Worm (Caenorhabditis elegans) whole organism, L1 larva: Measurements from ENCODE around the gene tag-281.

ENCODE experiments used
- C04F5.9 ChIP-seq: sonication (generic microtip); optimal IDR thresholded peaks from 2 replicates; lab custom pipeline; 2016; ENCODE audit warnings: missing genetic modification characterization, missing compliant biosample characterization
- C16A3.4 ChIP-seq: fragments of 150-350 bp; optimal IDR thresholded peaks from 2 replicates; lab custom pipeline; 2014; ENCODE audit warnings: missing biosample characterization, missing genetic modification characterization
- C34B4.2 ChIP-seq: sonication (generic microtip); optimal IDR thresholded peaks from 2 replicates; lab custom pipeline; 2017; ENCODE audit warnings: mild to moderate bottlenecking, missing genetic modification characterization, missing compliant biosample characterization
- F16B12.6 ChIP-seq: fragments of 150-350 bp; optimal IDR thresholded peaks from 2 replicates; lab custom pipeline; 2014; ENCODE audit warnings: missing biosample characterization, missing genetic modification characterization
- alr-1 ChIP-seq: fragments of 200-800 bp; sonication (Bioruptor generic); optimal IDR thresholded peaks from 2 replicates; lab custom pipeline; 2018; ENCODE audit warnings: borderline replicate concordance, mild to moderate bottlenecking, missing genetic modification characterization, missing compliant biosample characterization
- ama-1 ChIP-seq: fragments of 150-350 bp; optimal IDR thresholded peaks from 2 replicates; lab custom pipeline; 2014
- ceh-88 ChIP-seq: fragments of 200-800 bp; sonication (Bioruptor generic); IDR thresholded peaks from 2 replicates; pipeline ENCODE4 v1.3.6; 2022; ENCODE audit warnings: missing genetic modification characterization, missing compliant biosample characterization
- ceh-90 ChIP-seq: sonication (generic microtip); optimal IDR thresholded peaks from 2 replicates; lab custom pipeline; 2016; ENCODE audit warnings: missing genetic modification characterization, missing compliant biosample characterization
- dpl-1 ChIP-seq, 3 experiments: fragments of 150-350 bp in 2 of 3; sonication (generic microtip) in 1 of 3; optimal IDR thresholded peaks; 2 replicates each; lab custom pipeline; 2014 to 2017; ENCODE audit warnings: missing biosample characterization in 3 of 3, missing genetic modification characterization in 3 of 3, missing genetic modification reagents in 3 of 3
- dsc-1 ChIP-seq: sonication (generic microtip); optimal IDR thresholded peaks from 2 replicates; lab custom pipeline; 2016; ENCODE audit warnings: mild to moderate bottlenecking, missing genetic modification characterization, missing compliant biosample characterization
- efl-1 ChIP-seq, 4 experiments: fragments of 150-350 bp; optimal IDR thresholded peaks in 3 of 4; peaks in 1 of 4; 1 replicate in 1 of 4; 2 replicates in 3 of 4; lab custom pipeline; 2014; ENCODE audit warnings: missing biosample characterization in 2 of 4, missing genetic modification characterization in 2 of 4, missing genetic modification reagents in 2 of 4
- efl-3 ChIP-seq: fragments of 200-800 bp; sonication (Bioruptor generic); optimal IDR thresholded peaks from 2 replicates; lab custom pipeline; 2018; ENCODE audit warnings: mild to moderate bottlenecking, missing genetic modification characterization, missing compliant biosample characterization
- egl-27 ChIP-seq, 2 experiments: fragments of 150-350 bp in 1 of 2; sonication (generic microtip); optimal IDR thresholded peaks; 3 replicates each; lab custom pipeline; 2017 to 2018; ENCODE audit warnings: missing biosample characterization in 2 of 2, missing genetic modification characterization in 2 of 2, missing genetic modification reagents in 2 of 2
- elt-3 ChIP-seq, 6 experiments: fragments of 150-350 bp in 1 of 6; sonication (generic microtip); optimal IDR thresholded peaks; 2 replicates each; lab custom pipeline; 2017 to 2018; ENCODE audit warnings: missing biosample characterization in 6 of 6, missing genetic modification characterization in 6 of 6, inconsistent platforms in 1 of 6
- fkh-10 ChIP-seq: sonication (generic microtip); optimal IDR thresholded peaks from 2 replicates; lab custom pipeline; 2017; ENCODE audit warnings: missing biosample characterization, missing genetic modification reagents, missing genetic modification characterization
- fkh-4 ChIP-seq: sonication (generic microtip); optimal IDR thresholded peaks from 2 replicates; lab custom pipeline; 2016; ENCODE audit warnings: missing compliant biosample characterization, missing genetic modification characterization, borderline replicate concordance
- fos-1 ChIP-seq: fragments of 150-350 bp; optimal IDR thresholded peaks from 2 replicates; lab custom pipeline; 2014; ENCODE audit warnings: missing biosample characterization, missing genetic modification characterization
- hlh-4 ChIP-seq: sonication (generic microtip); optimal IDR thresholded peaks from 2 replicates; lab custom pipeline; 2016; ENCODE audit warnings: mild to moderate bottlenecking, missing genetic modification characterization, missing compliant biosample characterization
- hpl-2 ChIP-seq: fragments of 150-350 bp; optimal IDR thresholded peaks from 2 replicates; lab custom pipeline; 2014; ENCODE audit warnings: missing biosample characterization, missing genetic modification reagents, missing genetic modification characterization
- irx-1 ChIP-seq: sonication (generic microtip); optimal IDR thresholded peaks from 2 replicates; lab custom pipeline; 2016; ENCODE audit warnings: missing genetic modification characterization, missing compliant biosample characterization
- jun-1 ChIP-seq: fragments of 150-350 bp; optimal IDR thresholded peaks from 2 replicates; lab custom pipeline; 2014; ENCODE audit warnings: missing biosample characterization, missing genetic modification reagents, missing genetic modification characterization
- lir-3 ChIP-seq: sonication (generic microtip); optimal IDR thresholded peaks from 2 replicates; lab custom pipeline; 2016; ENCODE audit warnings: mild to moderate bottlenecking, missing genetic modification characterization, moderate library complexity, missing compliant biosample characterization; ENCODE audit not compliant: poor library complexity
- lsy-2 ChIP-seq, 2 experiments: fragments of 150-350 bp; optimal IDR thresholded peaks; 2 replicates each; lab custom pipeline; 2014; ENCODE audit warnings: missing biosample characterization in 2 of 2, missing genetic modification characterization in 2 of 2
- mdl-1 ChIP-seq, 2 experiments: fragments of 150-350 bp; optimal IDR thresholded peaks; 2 replicates each; lab custom pipeline; 2014 to 2017; ENCODE audit warnings: missing biosample characterization in 2 of 2, missing genetic modification characterization in 2 of 2, inconsistent platforms in 1 of 2
- mep-1 ChIP-seq: fragments of 150-350 bp; optimal IDR thresholded peaks from 2 replicates; lab custom pipeline; 2014; ENCODE audit warnings: missing biosample characterization, missing genetic modification characterization
- nhr-19 ChIP-seq: fragments of 200-800 bp; sonication (Bioruptor generic); conservative IDR thresholded peaks from 2 replicates; pipeline ENCODE4 v1.3.6; 2022; ENCODE audit warnings: missing genetic modification characterization, missing compliant biosample characterization
- nhr-20 ChIP-seq: sonication (generic microtip); optimal IDR thresholded peaks from 2 replicates; lab custom pipeline; 2016; ENCODE audit warnings: mild to moderate bottlenecking, missing genetic modification characterization, missing compliant biosample characterization
- nhr-237 ChIP-seq: fragments of 150-350 bp; optimal IDR thresholded peaks from 2 replicates; lab custom pipeline; 2014; ENCODE audit warnings: missing biosample characterization, missing genetic modification characterization
- nhr-28 ChIP-seq: fragments of 150-350 bp; optimal IDR thresholded peaks from 2 replicates; lab custom pipeline; 2014; ENCODE audit warnings: missing biosample characterization, missing genetic modification characterization
- nhr-47 ChIP-seq: sonication (generic microtip); optimal IDR thresholded peaks from 2 replicates; lab custom pipeline; 2016; ENCODE audit warnings: mild to moderate bottlenecking, missing genetic modification characterization, moderate library complexity, missing compliant biosample characterization
- nhr-76 ChIP-seq: sonication (generic microtip); optimal IDR thresholded peaks from 2 replicates; lab custom pipeline; 2017; ENCODE audit warnings: missing biosample characterization, missing genetic modification characterization
- nhr-90 ChIP-seq: sonication (generic microtip); optimal IDR thresholded peaks from 2 replicates; lab custom pipeline; 2016; ENCODE audit warnings: mild to moderate bottlenecking, missing genetic modification characterization, missing compliant biosample characterization; ENCODE audit not compliant: poor library complexity
- snpc-4 ChIP-seq: fragments of 150-350 bp; optimal IDR thresholded peaks from 2 replicates; lab custom pipeline; 2014; ENCODE audit warnings: missing biosample characterization, missing genetic modification characterization
- snu-23 ChIP-seq: sonication (generic microtip); optimal IDR thresholded peaks from 2 replicates; lab custom pipeline; 2016; ENCODE audit warnings: missing genetic modification characterization, missing compliant biosample characterization
- sptf-1 ChIP-seq: fragments of 150-350 bp; optimal IDR thresholded peaks from 2 replicates; lab custom pipeline; 2014; ENCODE audit warnings: missing biosample characterization, missing genetic modification characterization
- tbx-2 ChIP-seq: sonication (generic microtip); optimal IDR thresholded peaks from 2 replicates; lab custom pipeline; 2016; ENCODE audit warnings: missing genetic modification characterization, missing compliant biosample characterization
- unc-30 ChIP-seq: sonication (generic microtip); optimal IDR thresholded peaks from 2 replicates; lab custom pipeline; 2017; ENCODE audit warnings: missing biosample characterization, missing genetic modification characterization
- unc-62 ChIP-seq: fragments of 150-350 bp; optimal IDR thresholded peaks from 2 replicates; lab custom pipeline; 2014; ENCODE audit warnings: missing biosample characterization, missing genetic modification reagents, missing genetic modification characterization
- unc-98 ChIP-seq: fragments of 200-800 bp; sonication (Bioruptor generic); IDR thresholded peaks from 2 replicates; pipeline ENCODE4 v1.3.6; 2022; ENCODE audit warnings: missing genetic modification characterization, missing compliant biosample characterization
- ztf-4 ChIP-seq: fragments of 150-350 bp; optimal IDR thresholded peaks from 2 replicates; lab custom pipeline; 2014; ENCODE audit warnings: missing biosample characterization, missing genetic modification characterization

tag-281 gene

ce11 chrII:12459422-12459821 is at the start of gene tag-281 (continued):
- TF ChIP-seq efl-3 (GFP tag; lab: Kevin White, UChicago) (no peak), nhr-237 (tag; lab: Kevin White, UChicago) (no peak), efl-1 (optimal IDR thresholded peaks at IDR 0.05; lab: Kevin White, UChicago) (peak; percentile 97 to 99), efl-1 (GFP tag; optimal IDR thresholded peaks at IDR 0.05 in 1 of 2; lab: Kevin White, UChicago) (peak; percentile 98 to 100), dsc-1 (tag; lab: Kevin White, UChicago) (peak; percentile 84), hlh-4 (tag; lab: Kevin White, UChicago) (no peak), C04F5.9 (tag; lab: Kevin White, UChicago) (peak; percentile 67), alr-1 (no peak), jun-1 (tag; lab: Kevin White, UChicago) (peak; percentile 86), fkh-10 (GFP tag; lab: Kevin White, UChicago) (peak; percentile 48), unc-62 (GFP tag; lab: Kevin White, UChicago) (no peak), ceh-90 (peak; percentile 20), dpl-1 (GFP tag; optimal IDR thresholded peaks at IDR 0.05; lab: Kevin White, UChicago) (peak; percentile 98 to 99 (median 98)), unc-30 (no peak), F16B12.6 (peak; percentile 72), hpl-2 (GFP tag; lab: Kevin White, UChicago) (no peak), C16A3.4 (tag; lab: Kevin White, UChicago) (peak; percentile 69), C34B4.2 (tag; lab: Kevin White, UChicago) (no peak), snpc-4 (tag; lab: Kevin White, UChicago) (peak; percentile 85), elt-3 (tag; optimal IDR thresholded peaks at IDR 0.05; lab: Kevin White, UChicago) (peak in 2 of 6 experiments; percentile 74 to 86), nhr-90 (tag; lab: Kevin White, UChicago) (peak; percentile 90), unc-98 (GFP tag; lab: Robert Waterston, UW) (peak; percentile 36; the same call in 1 of the 2 replicates), irx-1 (tag; lab: Kevin White, UChicago) (peak; percentile 75), ama-1 (no peak), mep-1 (tag; lab: Kevin White, UChicago) (peak; percentile 91), lsy-2 (tag; optimal IDR thresholded peaks at IDR 0.05; lab: Kevin White, UChicago) (peak; percentile 91 to 93), tbx-2 (tag; lab: Kevin White, UChicago) (peak; percentile 87), mdl-1 (tag; optimal IDR thresholded peaks at IDR 0.05; lab: Kevin White, UChicago) (peak in 1 of 2 experiments; percentile 69), snu-23 (peak; percentile 91), nhr-20 (tag; lab: Kevin White, UChicago) (peak; percentile 89), ztf-4 (tag; lab: Kevin White, UChicago) (peak; percentile 16), nhr-47 (tag; lab: Kevin White, UChicago) (peak; percentile 93)

ce11 chrII:12410107-12410506 is 49.5 kb upstream of the tag-281 start, which contains the start of gene F57G9.3:
Gene F57G9.3, minus strand, starts transcription at chrII:12410207.
- TF ChIP-seq lir-3 (no peak), nhr-76 (tag; lab: Kevin White, UChicago) (no peak), dpl-1 (GFP tag; optimal IDR thresholded peaks at IDR 0.05; lab: Kevin White, UChicago) (no peak), nhr-19 (GFP tag; lab: Robert Waterston, UW) (no peak), ama-1 (no peak), nhr-237 (tag; lab: Kevin White, UChicago) (no peak), snu-23 (no peak), F16B12.6 (no peak), sptf-1 (tag; lab: Kevin White, UChicago) (no peak), ceh-88 (GFP tag; lab: Robert Waterston, UW) (no peak), fos-1 (no peak), nhr-28 (tag; lab: Kevin White, UChicago) (no peak), egl-27 (tag; optimal IDR thresholded peaks at IDR 0.05; lab: Kevin White, UChicago) (no peak), nhr-47 (tag; lab: Kevin White, UChicago) (no peak), C34B4.2 (tag; lab: Kevin White, UChicago) (no peak), mdl-1 (tag; optimal IDR thresholded peaks at IDR 0.05; lab: Kevin White, UChicago) (no peak), fkh-4 (tag; lab: Kevin White, UChicago) (no peak)
